Worm (Caenorhabditis elegans) whole organism, early embryonic: ENCODE results near the gene Y57A10C.10.

Source experiments
- F13C5.2 ChIP-seq: sonication (generic microtip); optimal IDR thresholded peaks from 2 replicates; lab custom pipeline; 2017; ENCODE audit warnings: mild to moderate bottlenecking, missing genetic modification characterization, inconsistent platforms, missing compliant biosample characterization
- aly-1 ChIP-seq: sonication (generic microtip); optimal IDR thresholded peaks from 2 replicates; lab custom pipeline; 2016; ENCODE audit warnings: missing genetic modification characterization, missing compliant biosample characterization
- ama-1 ChIP-seq: fragments of 150-350 bp; optimal IDR thresholded peaks from 2 replicates; lab custom pipeline; 2014
- ceh-13 ChIP-seq: fragments of 200-800 bp; sonication (Bioruptor generic); optimal IDR thresholded peaks from 2 replicates; lab custom pipeline; 2018; ENCODE audit warnings: mild to moderate bottlenecking, missing genetic modification characterization, missing compliant biosample characterization
- flt-1 ChIP-seq: fragments of 200-800 bp; sonication (Bioruptor generic); IDR thresholded peaks from 2 replicates; pipeline ENCODE4 v1.3.6; 2022; ENCODE audit warnings: missing genetic modification characterization, missing compliant biosample characterization
- hnd-1 ChIP-seq: sonication (generic microtip); optimal IDR thresholded peaks from 2 replicates; lab custom pipeline; 2016; ENCODE audit warnings: missing genetic modification characterization, missing compliant biosample characterization
- sea-1 ChIP-seq: fragments of 200-800 bp; sonication (Bioruptor generic); conservative IDR thresholded peaks from 2 replicates; pipeline ENCODE4 v1.3.6; 2022; ENCODE audit warnings: missing genetic modification characterization, missing compliant biosample characterization
- tbx-37 ChIP-seq: fragments of 200-800 bp; sonication (Bioruptor generic); conservative IDR thresholded peaks from 2 replicates; pipeline ENCODE4 v1.3.6; 2022; ENCODE audit warnings: missing genetic modification reagents, missing genetic modification characterization, missing compliant biosample characterization
- tra-4 ChIP-seq: sonication (generic microtip); optimal IDR thresholded peaks from 2 replicates; lab custom pipeline; 2017; ENCODE audit warnings: missing genetic modification characterization, missing compliant biosample characterization

ce11 chrII:12429743-12430142, 11.3 kb downstream of the Y57A10C.10 start, which contains the start of gene Y57A10C.8:
- TF ChIP-seq ceh-13 (GFP tag; lab: Kevin White, UChicago) (no peak), ama-1 (lab: Kevin White, UChicago) (no peak), hnd-1 (no peak), F13C5.2 (tag; lab: Kevin White, UChicago) (no peak), tbx-37 (no peak), aly-1 (no peak), sea-1 (no peak), tra-4 (tag; lab: Kevin White, UChicago) (no peak), flt-1 (GFP tag; lab: Robert Waterston, UW) (no peak)
